Fruit fly (Drosophila melanogaster) whole organism, embryonic: ENCODE measurements around the gene Sry-alpha.

Experiments
- Atf6 ChIP-seq: fragments of 200-800 bp; sonication (Bioruptor generic); IDR thresholded peaks from 2 replicates; pipeline ENCODE4 v1.3.6; 2022; ENCODE audit warnings: missing biosample characterization, missing genetic modification characterization
- Awh ChIP-seq: fragments of 200-800 bp; sonication (Bioruptor generic); IDR thresholded peaks from 2 replicates; pipeline ENCODE4, ENCODE4 v1.3.6; 2022; ENCODE audit warnings: missing biosample characterization, missing genetic modification characterization
- BtbVII ChIP-seq: fragments of 200-800 bp; sonication (Bioruptor generic); optimal IDR thresholded peaks from 3 replicates; lab custom pipeline; 2017; ENCODE audit warnings: missing biosample characterization, mild to moderate bottlenecking, missing genetic modification characterization
- CG10431 ChIP-seq: fragments of 200-800 bp; sonication (Bioruptor generic); optimal IDR thresholded peaks from 3 replicates; lab custom pipeline; 2018; ENCODE audit warnings: missing biosample characterization, mild to moderate bottlenecking, missing genetic modification characterization
- CG10543 ChIP-seq: fragments of 200-800 bp; sonication (Bioruptor generic); optimal IDR thresholded peaks from 3 replicates; lab custom pipeline; 2017; ENCODE audit warnings: missing biosample characterization, mild to moderate bottlenecking, missing genetic modification characterization, moderate library complexity
- CG10654 ChIP-seq: fragments of 200-800 bp; sonication (Bioruptor generic); optimal IDR thresholded peaks from 2 replicates; lab custom pipeline; 2016; ENCODE audit warnings: missing biosample characterization, missing genetic modification characterization
- CG12299 ChIP-seq: fragments of 200-800 bp; sonication (Bioruptor generic); optimal IDR thresholded peaks from 2 replicates; lab custom pipeline; 2018; ENCODE audit warnings: missing biosample characterization, mild to moderate bottlenecking, missing genetic modification characterization
- CG13296 ChIP-seq: fragments of 200-800 bp; sonication (Bioruptor generic); optimal IDR thresholded peaks from 3 replicates; lab custom pipeline; 2018; ENCODE audit warnings: missing biosample characterization, mild to moderate bottlenecking, missing genetic modification characterization
- CG14014 ChIP-seq: fragments of 200-800 bp; sonication (Bioruptor generic); IDR thresholded peaks from 2 replicates; pipeline ENCODE4 v1.3.6; 2022; ENCODE audit warnings: missing biosample characterization, missing genetic modification characterization
- CG15696 ChIP-seq: fragments of 200-800 bp; sonication (Bioruptor generic); optimal IDR thresholded peaks from 2 replicates; lab custom pipeline; 2019; ENCODE audit warnings: missing biosample characterization, mild to moderate bottlenecking, missing genetic modification characterization, moderate library complexity
- CG1602 ChIP-seq: fragments of 200-800 bp; sonication (Bioruptor generic); optimal IDR thresholded peaks from 3 replicates; lab custom pipeline; 2016; ENCODE audit warnings: missing biosample characterization, missing genetic modification characterization
- CG1647 ChIP-seq: fragments of 200-800 bp; sonication (Bioruptor generic); optimal IDR thresholded peaks from 3 replicates; lab custom pipeline; 2016; ENCODE audit warnings: missing biosample characterization, missing genetic modification characterization
- CG16815 ChIP-seq: fragments of 200-800 bp; sonication (Bioruptor generic); optimal IDR thresholded peaks from 3 replicates; lab custom pipeline; 2017; ENCODE audit warnings: missing biosample characterization, mild to moderate bottlenecking, missing genetic modification characterization
- CG17612 ChIP-seq: fragments of 200-800 bp; sonication (Bioruptor generic); IDR thresholded peaks from 2 replicates; pipeline ENCODE4 v1.3.6; 2022; ENCODE audit warnings: missing biosample characterization, missing genetic modification characterization
- CG18011 ChIP-seq: fragments of 200-800 bp; sonication (Bioruptor generic); optimal IDR thresholded peaks from 2 replicates; lab custom pipeline; 2017; ENCODE audit warnings: missing biosample characterization, missing genetic modification characterization, mild to moderate bottlenecking, moderate library complexity, missing genotype
- CG2116 ChIP-seq: fragments of 200-800 bp; sonication (Bioruptor generic); optimal IDR thresholded peaks from 3 replicates; lab custom pipeline; 2018; ENCODE audit warnings: missing biosample characterization, mild to moderate bottlenecking, missing genetic modification characterization
- CG2678 ChIP-seq: fragments of 200-800 bp; sonication (Bioruptor generic); optimal IDR thresholded peaks from 3 replicates; lab custom pipeline; 2019; ENCODE audit warnings: missing biosample characterization, mild to moderate bottlenecking, missing genetic modification characterization, moderate library complexity
- CG3065 ChIP-seq: fragments of 200-800 bp; sonication (Bioruptor generic); optimal IDR thresholded peaks from 2 replicates; lab custom pipeline; 2016; ENCODE audit warnings: missing biosample characterization, missing genetic modification characterization
- CG31224 ChIP-seq: fragments of 200-800 bp; sonication (Bioruptor generic); IDR thresholded peaks from 2 replicates; pipeline ENCODE4 v1.3.6; 2022; ENCODE audit warnings: missing biosample characterization, missing genetic modification characterization
- CG34224 ChIP-seq: fragments of 200-800 bp; sonication (Bioruptor generic); IDR thresholded peaks from 3 replicates; pipeline ENCODE4 v1.3.6; 2022; ENCODE audit warnings: missing biosample characterization, missing genetic modification characterization; ENCODE audit not compliant: partially characterized antibody
- CG3847 ChIP-seq: fragments of 200-800 bp; sonication (Bioruptor generic); IDR thresholded peaks from 2 replicates; pipeline ENCODE4 v1.3.6; 2022; ENCODE audit warnings: missing biosample characterization, missing genetic modification characterization
- CG4360 ChIP-seq: fragments of 200-800 bp; sonication (Bioruptor generic); IDR thresholded peaks from 2 replicates; pipeline ENCODE4 v1.3.6; 2022; ENCODE audit warnings: missing biosample characterization, missing genetic modification characterization
- CG7357 ChIP-seq: fragments of 200-800 bp; sonication (Bioruptor generic); IDR thresholded peaks from 3 replicates; pipeline ENCODE4 v1.3.6; 2022; ENCODE audit warnings: missing biosample characterization, missing genetic modification characterization
- CG9797 ChIP-seq: fragments of 200-800 bp; sonication (Bioruptor generic); optimal IDR thresholded peaks from 3 replicates; lab custom pipeline; 2018; ENCODE audit warnings: missing biosample characterization, mild to moderate bottlenecking, missing genetic modification characterization
- CrebB ChIP-seq: fragments of 200-800 bp; sonication (Bioruptor generic); optimal IDR thresholded peaks from 3 replicates; lab custom pipeline; 2018; ENCODE audit warnings: missing biosample characterization, mild to moderate bottlenecking, missing genetic modification characterization
- Doc3 ChIP-seq: fragments of 200-800 bp; sonication (Bioruptor generic); IDR thresholded peaks from 3 replicates; pipeline ENCODE4 v1.3.6; 2022; ENCODE audit warnings: missing biosample characterization, missing genetic modification characterization; ENCODE audit not compliant: partially characterized antibody
- Drgx ChIP-seq: fragments of 200-800 bp; sonication (Bioruptor generic); IDR thresholded peaks from 2 replicates; pipeline ENCODE4 v1.3.6; 2022; ENCODE audit warnings: missing biosample characterization, missing genetic modification characterization
- H15 ChIP-seq: fragments of 200-800 bp; sonication (Bioruptor generic); IDR thresholded peaks from 3 replicates; pipeline ENCODE4 v1.3.6; 2022; ENCODE audit warnings: missing biosample characterization, missing genetic modification characterization
- H2.0 ChIP-seq: fragments of 200-800 bp; sonication (Bioruptor generic); IDR thresholded peaks from 2 replicates; pipeline ENCODE4 v1.3.6; 2022; ENCODE audit warnings: missing biosample characterization, missing genetic modification characterization
- HLH4C ChIP-seq: fragments of 200-800 bp; sonication (Bioruptor generic); IDR thresholded peaks from 3 replicates; pipeline ENCODE4 v1.3.6; 2022; ENCODE audit warnings: missing biosample characterization, missing genetic modification characterization; ENCODE audit not compliant: partially characterized antibody
- MBD-R2 ChIP-seq: fragments of 200-800 bp; sonication (Bioruptor generic); IDR thresholded peaks from 2 replicates; pipeline ENCODE4 v1.3.6; 2022; ENCODE audit warnings: missing biosample characterization, missing genetic modification characterization
- NC2α ChIP-seq: fragments of 200-800 bp; sonication (Bioruptor generic); optimal IDR thresholded peaks from 2 replicates; lab custom pipeline; 2016; ENCODE audit warnings: missing biosample characterization, missing genetic modification characterization
- Oaz ChIP-seq: fragments of 200-800 bp; sonication (Bioruptor generic); IDR thresholded peaks from 2 replicates; pipeline ENCODE4 v1.3.6; 2022; ENCODE audit warnings: missing biosample characterization, missing genetic modification characterization
- Spps ChIP-seq: fragments of 200-800 bp; sonication (Bioruptor generic); optimal IDR thresholded peaks from 2 replicates; lab custom pipeline; 2018; ENCODE audit warnings: missing biosample characterization, mild to moderate bottlenecking, missing genetic modification characterization
- amos ChIP-seq: fragments of 200-800 bp; sonication (Bioruptor generic); IDR thresholded peaks from 2 replicates; pipeline ENCODE4 v1.3.6; 2022; ENCODE audit warnings: missing biosample characterization, missing genetic modification characterization; ENCODE audit not compliant: partially characterized antibody
- ap ChIP-seq: fragments of 200-800 bp; sonication (Bioruptor generic); IDR thresholded peaks from 2 replicates; pipeline ENCODE4 v1.3.6; 2022; ENCODE audit warnings: missing biosample characterization, missing genetic modification characterization
- ash1 ChIP-seq: fragments of 200-800 bp; sonication (Bioruptor generic); optimal IDR thresholded peaks from 2 replicates; lab custom pipeline; 2018; ENCODE audit warnings: missing biosample characterization, mild to moderate bottlenecking, missing genetic modification characterization
- cas ChIP-seq: fragments of 200-800 bp; sonication (Bioruptor generic); IDR thresholded peaks from 2 replicates; pipeline ENCODE4 v1.3.6; 2022; ENCODE audit warnings: missing biosample characterization, missing genetic modification characterization
- caup ChIP-seq: fragments of 200-800 bp; sonication (Bioruptor generic); optimal IDR thresholded peaks from 3 replicates; lab custom pipeline; 2017; ENCODE audit warnings: missing biosample characterization, mild to moderate bottlenecking, missing genetic modification characterization, moderate library complexity; ENCODE audit not compliant: severe bottlenecking
- crp ChIP-seq, 2 experiments: fragments of 200-800 bp; sonication (Bioruptor generic); optimal IDR thresholded peaks; 2 replicates in 1 of 2; 3 replicates in 1 of 2; lab custom pipeline; 2017; ENCODE audit warnings: missing biosample characterization in 2 of 2, missing genetic modification characterization in 2 of 2, mild to moderate bottlenecking in 1 of 2, moderate library complexity in 1 of 2
- ems ChIP-seq: fragments of 200-800 bp; sonication (Bioruptor generic); optimal IDR thresholded peaks from 3 replicates; lab custom pipeline; 2016; ENCODE audit warnings: missing biosample characterization, missing genetic modification characterization
- fd102C ChIP-seq: fragments of 200-800 bp; sonication (Bioruptor generic); optimal IDR thresholded peaks from 2 replicates; lab custom pipeline; 2018; ENCODE audit warnings: missing biosample characterization, mild to moderate bottlenecking, missing genetic modification characterization, moderate library complexity
- ftz-f1 ChIP-seq: fragments of 200-800 bp; sonication (Bioruptor generic); optimal IDR thresholded peaks from 2 replicates; lab custom pipeline; 2016; ENCODE audit warnings: missing biosample characterization, missing genetic modification characterization
- gfzf ChIP-seq: fragments of 200-800 bp; sonication (Bioruptor generic); optimal IDR thresholded peaks from 2 replicates; lab custom pipeline; 2016; ENCODE audit warnings: missing biosample characterization, mild to moderate bottlenecking, missing genetic modification characterization, moderate library complexity
- ham ChIP-seq: fragments of 200-800 bp; sonication (Bioruptor generic); IDR thresholded peaks from 2 replicates; pipeline ENCODE4 v1.3.6; 2022; ENCODE audit warnings: missing biosample characterization, missing genetic modification characterization
- kah ChIP-seq: fragments of 200-800 bp; sonication (Bioruptor generic); optimal IDR thresholded peaks from 2 replicates; lab custom pipeline; 2018; ENCODE audit warnings: missing biosample characterization, mild to moderate bottlenecking, missing genetic modification characterization
- klu ChIP-seq: fragments of 200-800 bp; sonication (Bioruptor generic); IDR thresholded peaks from 2 replicates; pipeline ENCODE4 v1.3.6; 2022; ENCODE audit warnings: missing biosample characterization, missing genetic modification characterization
- knrl ChIP-seq: fragments of 200-800 bp; sonication (Bioruptor generic); IDR thresholded peaks from 3 replicates; pipeline ENCODE4 v1.3.6; 2022; ENCODE audit warnings: missing biosample characterization, missing genetic modification characterization; ENCODE audit not compliant: partially characterized antibody
- org-1 ChIP-seq: fragments of 200-800 bp; sonication (Bioruptor generic); optimal IDR thresholded peaks from 2 replicates; lab custom pipeline; 2017; ENCODE audit warnings: missing biosample characterization, missing genetic modification characterization
- stwl ChIP-seq: fragments of 200-800 bp; sonication (Bioruptor generic); optimal IDR thresholded peaks from 3 replicates; lab custom pipeline; 2018; ENCODE audit warnings: missing biosample characterization, mild to moderate bottlenecking, missing genetic modification characterization, moderate library complexity
- twi ChIP-seq: fragments of 200-800 bp; optimal IDR thresholded peaks from 2 replicates; lab custom pipeline; 2019; ENCODE audit warnings: missing biosample characterization, mild to moderate bottlenecking, missing genetic modification characterization, moderate library complexity

The Sry-alpha gene

DNA sequence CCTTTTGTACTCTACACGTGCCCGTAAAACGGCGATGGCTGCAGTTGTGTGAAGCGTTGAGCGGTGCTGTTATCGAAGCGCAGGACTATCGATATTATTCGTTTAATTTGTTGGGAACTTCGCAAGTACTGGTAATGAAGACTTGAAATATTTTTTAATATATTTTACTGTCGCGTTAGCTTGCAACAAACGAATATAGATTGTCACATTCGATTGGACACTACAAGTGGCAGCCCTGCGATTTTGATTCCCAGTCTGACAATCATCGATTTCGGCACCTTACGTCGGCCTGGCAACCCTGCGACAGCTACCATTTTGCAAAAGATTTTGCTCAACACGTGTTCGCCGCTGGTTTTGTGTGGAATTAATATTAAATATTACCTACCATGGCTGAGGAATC is 34.9 kb upstream of the Sry-alpha start, which contains the start of the genes Nlp and Nph (continued):
- peak; percentile 7 for TF ChIP-seq Spps
- peak; percentile 76 for TF ChIP-seq amos (GFP tag; lab: Robert Waterston, UW)
- TF ChIP-seq HLH4C (GFP tag; lab: Robert Waterston, UW) = peak; percentile 89
- TF ChIP-seq CG2116 = peak; percentile 93
- no peak for TF ChIP-seq H15
- TF ChIP-seq CG10654 (GFP tag; lab: Kevin White, UChicago) = no peak
- no peak for TF ChIP-seq CG4360 (GFP tag; lab: Robert Waterston, UW)
- no peak for TF ChIP-seq CG1602
- peak; percentile 41 for TF ChIP-seq twi (tag; lab: Kevin White, UChicago)
- no peak for TF ChIP-seq klu (GFP tag; lab: Robert Waterston, UW)
- TF ChIP-seq org-1 = no peak
- no peak for TF ChIP-seq CG17612 (GFP tag; lab: Robert Waterston, UW)
- TF ChIP-seq CG10431 (GFP tag; lab: Kevin White, UChicago) = no peak
- no peak for TF ChIP-seq ham (GFP tag; lab: Robert Waterston, UW)
- TF ChIP-seq Oaz = no peak
- TF ChIP-seq Atf6 (GFP tag; lab: Robert Waterston, UW) = no peak
- no peak for TF ChIP-seq NC2α
- no peak for TF ChIP-seq CG16815
- peak; percentile 90 for TF ChIP-seq stwl
- TF ChIP-seq ap (GFP tag; lab: Robert Waterston, UW) = no peak
- TF ChIP-seq gfzf (GFP tag; lab: Kevin White, UChicago) = peak; percentile 26
- peak in 1 of 2 experiments; percentile 26 for TF ChIP-seq crp (GFP tag; optimal IDR thresholded peaks at IDR 0.05; lab: Kevin White, UChicago)
- TF ChIP-seq ftz-f1 = no peak
- peak; percentile 30 for TF ChIP-seq CG18011 (GFP tag; lab: Kevin White, UChicago)
- TF ChIP-seq BtbVII (GFP tag; lab: Kevin White, UChicago) = no peak
- no peak for TF ChIP-seq CG1647 (GFP tag; lab: Kevin White, UChicago)
- TF ChIP-seq MBD-R2 (GFP tag; lab: Robert Waterston, UW) = no peak; the same call in none of the 2 replicates
- no peak for TF ChIP-seq CrebB (tag; lab: Kevin White, UChicago)
- TF ChIP-seq kah (GFP tag; lab: Kevin White, UChicago) = peak; percentile 75
- peak; percentile 94 for TF ChIP-seq Doc3 (GFP tag; lab: Robert Waterston, UW)
- TF ChIP-seq ems (GFP tag; lab: Kevin White, UChicago) = peak; percentile 3
- no peak for TF ChIP-seq CG14014 (GFP tag; lab: Robert Waterston, UW)
- no peak for TF ChIP-seq CG12299
- TF ChIP-seq CG10543 (GFP tag; lab: Kevin White, UChicago) = no peak
- no peak for TF ChIP-seq CG7357 (GFP tag; lab: Robert Waterston, UW)
- TF ChIP-seq Drgx (GFP tag; lab: Robert Waterston, UW) = no peak
- peak; percentile 88 for TF ChIP-seq knrl
- TF ChIP-seq H2.0 (GFP tag; lab: Robert Waterston, UW) = no peak
- no peak for TF ChIP-seq Awh (GFP tag; lab: Robert Waterston, UW)
- TF ChIP-seq CG9797 (GFP tag; lab: Kevin White, UChicago) = peak; percentile 61
- TF ChIP-seq ash1 (GFP tag; lab: Kevin White, UChicago) = no peak
- peak; percentile 22 for TF ChIP-seq caup (GFP tag; lab: Kevin White, UChicago)
- TF ChIP-seq CG3065 = no peak
- 0 out of 2 replicates have a peak, but pooled peaks have one; percentile 53 for TF ChIP-seq CG3847 (GFP tag; lab: Robert Waterston, UW)
- TF ChIP-seq CG13296 (GFP tag; lab: Kevin White, UChicago) = no peak
- TF ChIP-seq cas = no peak
- TF ChIP-seq CG15696 (tag; lab: Kevin White, UChicago) = no peak
- TF ChIP-seq CG34224 (GFP tag; lab: Robert Waterston, UW) = peak; percentile 92
- no peak for TF ChIP-seq CG31224 (GFP tag; lab: Robert Waterston, UW)
- no peak for TF ChIP-seq CG2678 (tag; lab: Kevin White, UChicago)
- TF ChIP-seq fd102C (GFP tag; lab: Kevin White, UChicago) = no peak
